Fruit fly (Drosophila melanogaster) whole organism, prepupa: ENCODE measurements around the gene CG15625.

Source experiments
- Blimp-1 ChIP-seq: fragments of 200-800 bp; sonication (Bioruptor generic); optimal IDR thresholded peaks from 3 replicates; lab custom pipeline; 2017; ENCODE audit warnings: missing biosample characterization, missing genetic modification characterization, mild to moderate bottlenecking, moderate library complexity, missing genetic modification reagents
- CG16779 ChIP-seq: fragments of 200-800 bp; sonication (Bioruptor generic); optimal IDR thresholded peaks from 3 replicates; lab custom pipeline; 2017; ENCODE audit warnings: missing biosample characterization, mild to moderate bottlenecking, missing genetic modification characterization
- CG6808 ChIP-seq: fragments of 200-800 bp; sonication (Bioruptor generic); optimal IDR thresholded peaks from 3 replicates; lab custom pipeline; 2017; ENCODE audit warnings: missing biosample characterization, missing genetic modification characterization, mild to moderate bottlenecking, moderate library complexity, missing genetic modification reagents
- Eip93F ChIP-seq: fragments of 200-800 bp; sonication (Bioruptor generic); optimal IDR thresholded peaks from 2 replicates; lab custom pipeline; 2016; ENCODE audit warnings: missing biosample characterization, mild to moderate bottlenecking, missing genetic modification characterization
- Met ChIP-seq: fragments of 200-800 bp; sonication (Bioruptor generic); optimal IDR thresholded peaks from 3 replicates; lab custom pipeline; 2016; ENCODE audit warnings: missing biosample characterization, missing genetic modification characterization
- OdsH ChIP-seq: fragments of 200-800 bp; sonication (Bioruptor generic); optimal IDR thresholded peaks from 3 replicates; lab custom pipeline; 2016; ENCODE audit warnings: missing biosample characterization, missing genetic modification characterization
- fkh ChIP-seq: fragments of 200-800 bp; sonication (Bioruptor generic); optimal IDR thresholded peaks from 3 replicates; lab custom pipeline; 2017; ENCODE audit warnings: missing biosample characterization, mild to moderate bottlenecking, missing genetic modification characterization, moderate library complexity
- lz ChIP-seq: fragments of 200-800 bp; sonication (Bioruptor generic); optimal IDR thresholded peaks from 3 replicates; lab custom pipeline; 2016; ENCODE audit warnings: missing biosample characterization, missing genetic modification characterization
- net ChIP-seq: fragments of 200-800 bp; sonication (Bioruptor generic); optimal IDR thresholded peaks from 3 replicates; lab custom pipeline; 2016; ENCODE audit warnings: missing biosample characterization, missing genetic modification characterization

DNA sequence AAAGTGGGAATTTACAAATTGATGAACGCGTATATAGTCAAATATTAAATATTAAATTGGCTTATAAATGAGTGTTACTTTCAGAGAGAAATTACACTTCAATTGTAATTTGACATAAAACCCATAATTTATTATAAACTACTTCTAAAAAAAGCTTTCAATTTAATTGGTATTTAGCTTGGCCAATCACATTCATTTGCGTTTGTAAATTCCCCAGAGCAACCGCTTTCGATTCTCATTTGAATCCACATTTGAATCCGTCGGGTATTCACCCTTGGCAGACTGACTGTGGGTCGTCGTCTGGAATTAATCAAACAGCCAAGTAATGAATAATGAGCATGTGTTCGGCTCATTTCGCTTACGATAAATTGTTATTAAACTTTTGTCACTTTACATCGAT, 6.1 kb downstream of the CG15625 start:
- TF ChIP-seq Blimp-1 (GFP tag; lab: Kevin White, UChicago) (no peak), net (GFP tag; lab: Kevin White, UChicago) (no peak), CG6808 (GFP tag; lab: Kevin White, UChicago) (no peak), CG16779 (tag; lab: Kevin White, UChicago) (no peak), fkh (no peak), lz (GFP tag; lab: Kevin White, UChicago) (no peak), Eip93F (GFP tag; lab: Kevin White, UChicago) (no peak), OdsH (no peak), Met (GFP tag; lab: Kevin White, UChicago) (no peak)
